Worm (Caenorhabditis elegans): Measurements from ENCODE around the gene ZK816.1.
A peak's percentile ranks its signal among the peaks of the same experiment; 100 is the strongest.

Gene ZK816.1

ce11 chrX:3351526-3351925, at the start of gene ZK816.1:
Gene ZK816.1, plus strand, starts transcription at chrX:3351712.
- TF ChIP-seq arid-1 (GFP tag; conservative IDR thresholded peaks at IDR 0.05) (no peak), F26F4.8 (GFP tag; conservative IDR thresholded peaks at IDR 0.05) (no peak)

- TF ChIP-seq lir-3 (tag; optimal IDR thresholded peaks at IDR 0.05) (no peak), mep-1 (tag; optimal IDR thresholded peaks at IDR 0.05) (no peak), nhr-76 (tag; optimal IDR thresholded peaks at IDR 0.05) (no peak), nhr-11 (tag; optimal IDR thresholded peaks at IDR 0.05) (no peak), nhr-111 (GFP tag; optimal IDR thresholded peaks at IDR 0.05) (no peak), mdl-1 (tag; optimal IDR thresholded peaks at IDR 0.05) (no peak)
Measured at ce11 chrX:3301770-3302169, 49.7 kb upstream of the ZK816.1 start, which contains the start of gene F11D5.5. Gene F11D5.5, plus strand, starts transcription at chrX:3302070.

ce11 chrX:3304068-3304467, 47.4 kb upstream of the ZK816.1 start, which contains the start of gene F11D5.7:
Gene F11D5.7, plus strand, starts transcription at chrX:3304368.
- TF ChIP-seq dmd-6 (GFP tag; IDR thresholded peaks at IDR 0.05) (0 out of 2 replicates have a peak, but pooled peaks have one; percentile 8), F26F4.8 (GFP tag; conservative IDR thresholded peaks at IDR 0.05) (no peak)

- no peak for TF ChIP-seq daf-16 (GFP tag; optimal IDR thresholded peaks at IDR 0.05)
- TF ChIP-seq daf-16 (tag; optimal IDR thresholded peaks at IDR 0.05): peak; percentile 42
- no peak for TF ChIP-seq vab-7 (GFP tag; IDR thresholded peaks at IDR 0.05)
- TF ChIP-seq dmd-6 (GFP tag; IDR thresholded peaks at IDR 0.05): peak; percentile 94
- peak; percentile 74 for TF ChIP-seq pqm-1 (tag; optimal IDR thresholded peaks at IDR 0.05)
- no peak for TF ChIP-seq mes-2 (tag; optimal IDR thresholded peaks at IDR 0.05; ENCODE audit: poor library complexity, severe bottlenecking)
- no peak for TF ChIP-seq spr-3 (GFP tag; optimal IDR thresholded peaks at IDR 0.05)
- peak; percentile 10 for TF ChIP-seq nhr-48 (tag; optimal IDR thresholded peaks at IDR 0.05)
- no peak for TF ChIP-seq lsy-2 (tag; optimal IDR thresholded peaks at IDR 0.05)
- TF ChIP-seq pha-4 (GFP tag; IDR thresholded peaks at IDR 0.05): no peak
- TF ChIP-seq pha-4 (tag; optimal IDR thresholded peaks at IDR 0.05): no peak
- TF ChIP-seq ceh-82 (tag; optimal IDR thresholded peaks at IDR 0.05): no peak
- no peak for TF ChIP-seq spr-1 (tag; optimal IDR thresholded peaks at IDR 0.05)
- no peak for TF ChIP-seq lin-29 (GFP tag; IDR thresholded peaks at IDR 0.05)
- TF ChIP-seq dve-1 (tag; optimal IDR thresholded peaks at IDR 0.05; ENCODE audit: insufficient read depth): peak; percentile 57
- TF ChIP-seq nhr-77 (tag; optimal IDR thresholded peaks at IDR 0.05): peak; percentile 42
- TF ChIP-seq hlh-11 (tag; optimal IDR thresholded peaks at IDR 0.05): peak; percentile 51
- peak; percentile 86 for TF ChIP-seq nhr-28 (tag; optimal IDR thresholded peaks at IDR 0.05)
Measured at ce11 chrX:3306594-3307296, 44.8 kb upstream of the ZK816.1 start.

- TF ChIP-seq daf-19 (GFP tag; conservative IDR thresholded peaks at IDR 0.05) (no peak), daf-16 (GFP tag; optimal IDR thresholded peaks at IDR 0.05) (no peak), daf-16 (tag; optimal IDR thresholded peaks at IDR 0.05) (no peak), daf-12 (tag; optimal IDR thresholded peaks at IDR 0.05) (no peak), nhr-102 (tag; optimal IDR thresholded peaks at IDR 0.05) (no peak), ZK546.5 (tag; optimal IDR thresholded peaks at IDR 0.05) (no peak), ctbp-1 (GFP tag; IDR thresholded peaks at IDR 0.05) (no peak), zip-2 (tag; optimal IDR thresholded peaks at IDR 0.05) (no peak), zip-11 (GFP tag; IDR thresholded peaks at IDR 0.05) (no peak), F10B5.3 (tag; optimal IDR thresholded peaks at IDR 0.05) (no peak), lsy-2 (tag; optimal IDR thresholded peaks at IDR 0.05) (no peak)
Measured at ce11 chrX:3310702-3311101, 40.8 kb upstream of the ZK816.1 start.
